Worm (Caenorhabditis elegans): Measurements from ENCODE around the gene prx-5.

The prx-5 gene

ce11 chrII:8731736-8732229 lies 27.2 kb downstream of the prx-5 start:
- TF ChIP-seq W03F9.2 (tag; optimal IDR thresholded peaks at IDR 0.05) (no peak), him-1 (tag; optimal IDR thresholded peaks at IDR 0.05) (no peak), dao-5 (tag; optimal IDR thresholded peaks at IDR 0.05) (no peak)

ce11 chrII:8732339-8733100 lies 27.9 kb downstream of the prx-5 start, which contains the start of gene rol-6:
Gene rol-6 (plus strand): TSS chrII:8733050.
- no peak for TF ChIP-seq W03F9.2 (tag; optimal IDR thresholded peaks at IDR 0.05)
- no peak for TF ChIP-seq him-1 (tag; optimal IDR thresholded peaks at IDR 0.05)
- no peak for TF ChIP-seq dao-5 (tag; optimal IDR thresholded peaks at IDR 0.05)

DNA sequence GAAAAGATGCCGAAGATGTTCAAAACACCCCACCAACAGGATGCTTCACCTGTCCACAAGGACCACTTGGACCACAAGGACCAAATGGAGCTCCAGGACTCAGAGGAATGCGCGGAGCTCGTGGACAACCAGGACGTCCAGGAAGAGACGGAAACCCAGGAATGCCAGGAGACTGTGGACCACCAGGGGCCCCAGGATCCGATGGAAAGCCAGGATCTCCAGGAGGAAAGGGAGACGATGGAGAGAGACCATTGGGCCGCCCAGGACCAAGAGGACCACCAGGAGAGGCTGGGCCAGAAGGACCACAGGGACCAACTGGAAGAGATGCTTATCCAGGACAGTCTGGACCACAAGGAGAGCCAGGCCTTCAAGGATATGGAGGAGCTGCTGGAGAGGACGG lies 29.0 kb downstream of the prx-5 start:
- TF ChIP-seq W03F9.2 (tag; optimal IDR thresholded peaks at IDR 0.05), result no peak
- TF ChIP-seq him-1 (tag; optimal IDR thresholded peaks at IDR 0.05), result no peak
- TF ChIP-seq dao-5 (tag; optimal IDR thresholded peaks at IDR 0.05), result no peak

DNA sequence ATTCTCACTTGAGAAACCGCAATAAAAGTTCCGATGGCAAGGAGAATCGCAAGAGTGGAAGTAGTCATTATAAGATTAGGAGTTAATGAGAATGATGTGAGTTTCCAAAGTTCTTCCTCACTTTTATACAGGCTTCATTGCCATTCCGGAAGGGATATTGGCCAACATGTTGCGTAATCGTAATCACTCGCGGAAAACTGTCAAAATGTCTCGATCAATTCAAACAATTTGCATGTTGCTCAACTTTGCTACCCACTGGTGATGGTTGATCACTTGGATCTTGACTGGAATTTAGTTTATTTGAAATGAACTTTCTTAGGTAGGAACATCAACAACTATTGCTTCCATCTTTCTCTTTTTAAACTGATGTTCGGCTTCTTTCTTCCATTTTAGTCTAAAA lies 32.8 kb downstream of the prx-5 start, which contains the start of gene idpb-4:
idpb-4 (minus strand) TSS at position 101 of the 400 bp plus-strand sequence.
- TF ChIP-seq W03F9.2 (tag; optimal IDR thresholded peaks at IDR 0.05), result no peak
- TF ChIP-seq dao-5 (tag; optimal IDR thresholded peaks at IDR 0.05), result no peak
- TF ChIP-seq him-1 (tag; optimal IDR thresholded peaks at IDR 0.05), result no peak

DNA sequence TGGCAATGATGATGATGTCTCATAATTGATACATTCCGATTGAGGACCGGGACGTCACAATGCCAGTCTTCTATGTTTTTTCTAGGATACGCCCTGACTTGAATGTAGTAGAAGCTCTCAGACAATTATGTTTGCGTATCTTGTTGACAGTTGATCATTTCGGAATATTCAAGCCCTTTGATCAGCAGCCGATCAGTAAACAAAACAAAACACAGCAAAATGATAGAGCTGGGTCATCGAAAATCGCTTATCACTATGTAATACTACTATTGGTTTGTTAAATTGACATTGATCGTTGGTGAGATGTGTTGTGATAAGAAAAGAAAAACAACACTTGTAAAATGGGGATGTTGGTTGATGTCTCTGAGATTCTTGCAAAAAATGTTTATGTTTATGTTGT lies 33.6 kb downstream of the prx-5 start:
- no peak for TF ChIP-seq W03F9.2 (tag; optimal IDR thresholded peaks at IDR 0.05)
- no peak for TF ChIP-seq him-1 (tag; optimal IDR thresholded peaks at IDR 0.05)
- TF ChIP-seq dao-5 (tag; optimal IDR thresholded peaks at IDR 0.05), result no peak

- TF ChIP-seq dao-5 (tag; optimal IDR thresholded peaks at IDR 0.05), result no peak
- no peak for TF ChIP-seq W03F9.2 (tag; optimal IDR thresholded peaks at IDR 0.05)
- no peak for TF ChIP-seq him-1 (tag; optimal IDR thresholded peaks at IDR 0.05)
Measured at ce11 chrII:8738955-8739354, 34.3 kb downstream of the prx-5 start.

ce11 chrII:8740326-8740949 lies 35.8 kb downstream of the prx-5 start:
- TF ChIP-seq W03F9.2 (tag; optimal IDR thresholded peaks at IDR 0.05) (no peak), dao-5 (tag; optimal IDR thresholded peaks at IDR 0.05) (no peak), him-1 (tag; optimal IDR thresholded peaks at IDR 0.05) (no peak)

DNA sequence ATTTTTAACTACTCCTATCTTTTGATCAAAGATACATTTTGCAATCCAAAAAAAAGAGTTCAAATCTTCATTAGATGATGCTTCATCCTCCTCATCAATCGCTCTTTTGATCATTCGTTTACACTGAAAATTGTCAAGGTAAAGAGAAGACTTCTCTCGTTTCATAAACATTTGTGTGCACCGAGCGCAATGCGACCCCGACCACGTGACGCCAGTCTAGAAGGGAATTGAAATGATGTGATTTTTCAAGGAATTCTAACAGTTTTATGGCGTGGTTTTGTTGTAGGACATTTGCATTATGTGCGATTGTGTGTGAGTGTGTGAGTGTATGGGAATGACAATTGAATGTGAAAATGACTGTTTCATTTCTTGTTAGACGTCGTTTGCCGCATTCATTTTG lies 36.7 kb downstream of the prx-5 start:
- TF ChIP-seq dao-5 (tag; optimal IDR thresholded peaks at IDR 0.05) (no peak), him-1 (tag; optimal IDR thresholded peaks at IDR 0.05) (no peak), W03F9.2 (tag; optimal IDR thresholded peaks at IDR 0.05) (no peak)

DNA sequence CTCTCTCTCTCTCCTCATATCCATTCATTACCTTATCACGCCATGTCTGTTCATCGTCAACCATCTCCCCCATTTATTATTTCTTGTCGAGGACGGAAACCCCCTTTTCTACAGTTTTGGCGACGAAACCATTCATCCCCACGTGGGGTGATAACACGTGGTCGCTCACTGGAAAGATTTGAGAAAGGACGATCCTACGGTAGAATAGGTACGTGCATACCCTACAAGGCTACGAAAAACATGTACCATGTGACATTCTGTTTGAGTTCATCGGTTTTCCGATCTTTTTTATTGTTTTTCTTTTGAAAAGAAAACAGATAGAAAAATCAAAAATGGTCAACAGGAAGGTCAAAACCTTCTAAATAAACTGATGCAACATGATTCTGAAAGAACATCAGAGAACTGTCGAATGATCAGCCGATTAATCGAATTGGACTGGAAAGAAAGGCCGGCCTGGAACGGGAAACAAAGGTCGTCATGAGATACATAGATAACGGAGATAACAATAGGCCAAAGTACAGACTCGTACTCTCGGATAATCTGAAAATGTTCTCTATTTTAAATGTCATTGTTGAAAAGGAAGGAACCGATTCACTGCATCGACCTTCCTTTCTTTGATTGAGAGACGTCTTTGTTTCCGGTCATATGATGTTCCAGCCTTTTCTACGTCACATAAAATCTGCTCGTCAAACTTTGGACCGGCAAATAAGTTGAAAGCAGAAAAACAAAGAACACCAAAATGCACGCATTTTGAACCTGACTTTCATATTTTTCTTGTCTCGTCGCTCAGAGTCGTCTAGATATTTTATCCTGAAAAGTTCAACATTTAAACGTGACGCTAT lies 37.6 kb downstream of the prx-5 start:
- TF ChIP-seq him-1 (tag; optimal IDR thresholded peaks at IDR 0.05) (no peak), dao-5 (tag; optimal IDR thresholded peaks at IDR 0.05) (no peak), W03F9.2 (tag; optimal IDR thresholded peaks at IDR 0.05) (no peak)

DNA sequence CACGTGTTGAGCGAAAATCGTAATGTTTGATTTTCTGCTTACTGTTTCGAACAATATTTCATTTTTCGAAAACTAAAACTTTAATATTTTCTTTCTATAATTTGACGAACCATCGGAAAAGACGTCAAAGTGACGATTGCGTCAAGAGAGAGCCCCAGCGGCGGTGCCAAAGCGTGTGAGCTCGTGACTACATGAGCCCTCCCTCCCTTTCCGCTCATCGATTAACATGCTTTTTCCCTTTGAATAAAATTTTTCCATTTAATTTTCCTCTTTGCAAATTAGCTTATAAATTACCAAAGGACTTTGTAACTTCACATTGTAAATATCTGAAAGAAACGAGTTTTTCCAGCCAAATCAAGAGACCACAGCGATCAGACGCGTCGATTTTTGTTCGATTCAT lies 38.3 kb downstream of the prx-5 start:
- TF ChIP-seq W03F9.2 (tag; optimal IDR thresholded peaks at IDR 0.05) (no peak), dao-5 (tag; optimal IDR thresholded peaks at IDR 0.05) (no peak)

- TF ChIP-seq dao-5 (tag; optimal IDR thresholded peaks at IDR 0.05) (no peak), W03F9.2 (tag; optimal IDR thresholded peaks at IDR 0.05) (no peak), him-1 (tag; optimal IDR thresholded peaks at IDR 0.05) (no peak)
Measured at ce11 chrII:8743379-8744173, 39.0 kb downstream of the prx-5 start, which contains the start of gene mak-1. Gene mak-1 (plus strand): TSS chrII:8744071.

DNA sequence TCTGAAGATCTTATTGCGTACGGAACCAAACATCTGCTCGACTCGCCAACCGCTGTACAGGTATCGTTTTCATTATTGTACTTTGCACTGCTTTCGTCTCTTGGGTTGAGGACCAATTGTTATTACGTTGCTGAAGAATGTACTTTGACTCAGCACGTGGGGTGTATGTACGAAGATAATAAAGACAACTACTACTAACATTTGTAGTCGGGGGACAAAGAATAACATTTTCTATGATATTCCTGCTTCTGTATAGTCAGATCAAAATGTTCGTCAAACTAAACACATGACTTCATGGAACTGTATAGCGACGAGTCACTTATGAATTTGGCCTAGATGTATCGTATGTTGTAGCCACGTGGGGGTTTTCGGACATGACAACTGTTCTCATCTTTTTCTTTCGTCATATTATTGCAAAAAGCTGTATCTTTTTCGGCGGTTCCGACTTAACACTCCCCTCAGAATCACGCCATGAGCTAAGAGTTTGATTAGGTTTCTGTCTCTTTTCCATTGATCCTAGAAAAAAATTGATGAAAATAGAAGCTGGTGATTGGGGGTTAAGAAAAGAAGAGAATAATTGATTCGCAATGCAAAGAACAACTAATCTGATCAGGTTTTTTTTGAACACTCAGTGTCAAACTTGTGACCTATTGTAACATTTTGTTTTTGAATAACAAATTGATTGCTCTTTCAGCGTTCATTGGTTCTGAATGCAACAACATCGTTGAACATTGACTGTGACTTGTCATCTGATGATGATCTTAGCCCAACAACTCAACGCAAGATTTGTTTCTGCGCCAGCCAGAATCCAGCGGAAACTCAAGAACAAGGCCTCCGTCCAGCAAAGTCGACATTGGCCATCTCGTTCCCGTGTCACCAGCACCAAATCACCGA lies 40.2 kb downstream of the prx-5 start:
- no peak for TF ChIP-seq dao-5 (tag; optimal IDR thresholded peaks at IDR 0.05)
- no peak for TF ChIP-seq him-1 (tag; optimal IDR thresholded peaks at IDR 0.05)
- no peak for TF ChIP-seq W03F9.2 (tag; optimal IDR thresholded peaks at IDR 0.05)
